Fruit fly (Drosophila melanogaster) whole organism, adult: ENCODE results near the gene CG9095.

ENCODE experiments used
- CG11617 ChIP-seq: fragments of 200-800 bp; sonication (Bioruptor generic); optimal IDR thresholded peaks from 2 replicates; lab custom pipeline; 2017; ENCODE audit warnings: mild to moderate bottlenecking, missing biosample characterization, missing genetic modification reagents, missing genetic modification characterization
- CG12768 ChIP-seq: fragments of 200-800 bp; sonication (Bioruptor generic); optimal IDR thresholded peaks from 2 replicates; lab custom pipeline; 2017; ENCODE audit warnings: missing biosample characterization, missing genetic modification characterization, mild to moderate bottlenecking, moderate library complexity, missing genetic modification reagents
- CG14711 ChIP-seq: fragments of 200-800 bp; sonication (Bioruptor generic); optimal IDR thresholded peaks from 2 replicates; lab custom pipeline; 2018; ENCODE audit warnings: missing biosample characterization, mild to moderate bottlenecking, missing genetic modification characterization, moderate library complexity
- CG1620 ChIP-seq: fragments of 200-800 bp; sonication (Bioruptor generic); optimal IDR thresholded peaks from 2 replicates; lab custom pipeline; 2016; ENCODE audit warnings: missing biosample characterization, missing genetic modification characterization
- CG33017 ChIP-seq: fragments of 200-800 bp; sonication (Bioruptor generic); optimal IDR thresholded peaks from 2 replicates; lab custom pipeline; 2018; ENCODE audit warnings: missing biosample characterization, mild to moderate bottlenecking, missing genetic modification characterization, moderate library complexity
- CG5204 ChIP-seq: fragments of 200-800 bp; sonication (Bioruptor generic); optimal IDR thresholded peaks from 2 replicates; lab custom pipeline; 2016; ENCODE audit warnings: missing biosample characterization, missing genetic modification characterization
- CG7045 ChIP-seq: fragments of 200-800 bp; sonication (Bioruptor generic); optimal IDR thresholded peaks from 2 replicates; lab custom pipeline; 2017; ENCODE audit warnings: missing biosample characterization, mild to moderate bottlenecking, missing genetic modification characterization
- CG7101 ChIP-seq: fragments of 200-800 bp; sonication (Bioruptor generic); optimal IDR thresholded peaks from 2 replicates; lab custom pipeline; 2018; ENCODE audit warnings: missing biosample characterization, mild to moderate bottlenecking, missing genetic modification characterization, moderate library complexity
- Clk ChIP-seq: fragments of 200-800 bp; sonication (Bioruptor generic); optimal IDR thresholded peaks from 2 replicates; lab custom pipeline; 2017; ENCODE audit warnings: missing biosample characterization, missing genetic modification characterization
- Crg-1 ChIP-seq: fragments of 200-800 bp; sonication (Bioruptor generic); optimal IDR thresholded peaks from 2 replicates; lab custom pipeline; 2016; ENCODE audit warnings: missing biosample characterization, missing genetic modification characterization
- Hr96 ChIP-seq: fragments of 200-800 bp; sonication (Bioruptor generic); optimal IDR thresholded peaks from 2 replicates; lab custom pipeline; 2016; ENCODE audit warnings: missing biosample characterization, missing genetic modification characterization
- Mnt ChIP-seq: fragments of 200-800 bp; sonication (Bioruptor generic); optimal IDR thresholded peaks from 2 replicates; lab custom pipeline; 2016; ENCODE audit warnings: missing biosample characterization, mild to moderate bottlenecking, missing genetic modification characterization
- bab1 ChIP-seq: fragments of 200-800 bp; sonication (Bioruptor generic); optimal IDR thresholded peaks from 3 replicates; lab custom pipeline; 2019; ENCODE audit warnings: missing biosample characterization, mild to moderate bottlenecking, missing genetic modification characterization, moderate library complexity
- cic ChIP-seq: fragments of 200-800 bp; sonication (Bioruptor generic); optimal IDR thresholded peaks from 2 replicates; lab custom pipeline; 2017; ENCODE audit warnings: missing biosample characterization, mild to moderate bottlenecking, missing genetic modification characterization, moderate library complexity
- cnc ChIP-seq, 2 experiments: fragments of >200 bp; optimal IDR thresholded peaks; 2 replicates each; lab custom pipeline; 2017
- kay ChIP-seq: fragments of 200-800 bp; sonication (Bioruptor generic); peaks from one replicate; lab custom pipeline; 2016; ENCODE audit warnings: missing biosample characterization, missing genetic modification characterization, borderline replicate concordance
- ovo ChIP-seq: fragments of 200-800 bp; sonication (Bioruptor generic); optimal IDR thresholded peaks from 2 replicates; lab custom pipeline; 2016; ENCODE audit warnings: missing biosample characterization, missing genetic modification characterization
- pad ChIP-seq: fragments of 200-800 bp; sonication (Bioruptor generic); optimal IDR thresholded peaks from 3 replicates; lab custom pipeline; 2017; ENCODE audit warnings: missing biosample characterization, missing genetic modification characterization, mild to moderate bottlenecking, moderate library complexity, missing genetic modification reagents
- tj ChIP-seq: fragments of 200-800 bp; sonication (Bioruptor generic); optimal IDR thresholded peaks from 3 replicates; lab custom pipeline; 2017; ENCODE audit warnings: missing biosample characterization, mild to moderate bottlenecking, missing genetic modification characterization, moderate library complexity
- toe ChIP-seq: fragments of 200-800 bp; sonication (Bioruptor generic); optimal IDR thresholded peaks from 2 replicates; lab custom pipeline; 2016; ENCODE audit warnings: missing biosample characterization, missing genetic modification characterization

The CG9095 gene

DNA sequence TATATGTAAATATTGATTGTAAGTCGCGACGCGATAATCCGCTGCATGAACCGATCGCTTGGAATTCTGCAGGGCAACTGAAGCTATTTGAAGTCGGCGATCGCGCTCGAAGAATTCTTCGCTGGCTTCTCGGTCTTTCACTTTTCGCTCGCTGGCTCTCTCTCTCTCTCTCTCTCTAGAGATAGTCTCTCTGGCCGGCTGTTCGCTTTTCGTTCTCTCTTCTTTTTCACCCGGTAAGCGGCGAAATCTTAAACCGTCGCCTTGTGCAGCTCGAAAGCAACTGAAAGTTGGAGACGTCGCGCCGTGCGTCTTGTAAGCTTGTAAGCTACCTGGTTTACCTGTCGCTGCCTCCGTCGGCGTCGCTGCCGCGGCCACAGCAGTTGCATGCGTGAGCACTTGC, at the start of gene CG9095:
CG9095 (minus strand) TSS at position 285 of the 400 bp plus-strand sequence.
- no peak for TF ChIP-seq cic
- TF ChIP-seq Mnt (GFP tag; lab: Kevin White, UChicago) = no peak

- TF ChIP-seq toe (GFP tag; lab: Kevin White, UChicago) (no peak), ovo (GFP tag; lab: Kevin White, UChicago) (no peak), Mnt (GFP tag; lab: Kevin White, UChicago) (no peak), CG33017 (tag; lab: Kevin White, UChicago) (no peak)
These were observed 47.1 kb upstream of the CG9095 start, which contains the start of gene CG5662 for dm6 chrX:15210086-15210485. Gene CG5662, plus strand, starts transcription at chrX:15210386.

dm6 chrX:15206536-15206935, 43.5 kb upstream of the CG9095 start, which contains the start of gene CG32588:
Gene CG32588, minus strand, starts transcription at chrX:15206636.
- no peak for TF ChIP-seq CG5204 (GFP tag; lab: Kevin White, UChicago)
- TF ChIP-seq Hr96 (GFP tag; lab: Kevin White, UChicago) = no peak
- TF ChIP-seq CG14711 (tag; lab: Kevin White, UChicago) = no peak
- TF ChIP-seq Mnt (GFP tag; lab: Kevin White, UChicago) = no peak
- TF ChIP-seq Clk (GFP tag; lab: Kevin White, UChicago) = no peak
- TF ChIP-seq CG7045 (GFP tag; lab: Kevin White, UChicago) = no peak
- no peak for TF ChIP-seq Crg-1
- TF ChIP-seq cic = no peak
- TF ChIP-seq cnc (optimal IDR thresholded peaks at IDR 0.05; lab: Kevin White, UChicago) = no peak
- no peak for TF ChIP-seq pad (GFP tag; lab: Kevin White, UChicago)
- no peak for TF ChIP-seq CG7101 (tag; lab: Kevin White, UChicago)
- TF ChIP-seq CG11617 = no peak
- TF ChIP-seq bab1 (GFP tag; lab: Kevin White, UChicago) = no peak
- no peak for TF ChIP-seq CG12768 (GFP tag; lab: Kevin White, UChicago)
- TF ChIP-seq ovo (GFP tag; lab: Kevin White, UChicago) = no peak
- TF ChIP-seq tj = no peak
- no peak for TF ChIP-seq CG1620 (GFP tag; lab: Kevin White, UChicago)
- TF ChIP-seq toe (GFP tag; lab: Kevin White, UChicago) = no peak
- TF ChIP-seq CG33017 (tag; lab: Kevin White, UChicago) = no peak
- no peak for TF ChIP-seq kay

- TF ChIP-seq CG14711 (tag; lab: Kevin White, UChicago) = no peak
- no peak for TF ChIP-seq pad (GFP tag; lab: Kevin White, UChicago)
- TF ChIP-seq Mnt (GFP tag; lab: Kevin White, UChicago) = no peak
- no peak for TF ChIP-seq CG1620 (GFP tag; lab: Kevin White, UChicago)
- TF ChIP-seq CG7045 (GFP tag; lab: Kevin White, UChicago) = no peak
- no peak for TF ChIP-seq cnc (optimal IDR thresholded peaks at IDR 0.05; lab: Kevin White, UChicago)
These were observed 40.6 kb upstream of the CG9095 start for dm6 chrX:15203634-15204033.

dm6 chrX:15199845-15200432, 36.9 kb upstream of the CG9095 start:
- TF ChIP-seq CG5204 (GFP tag; lab: Kevin White, UChicago) (no peak), CG14711 (tag; lab: Kevin White, UChicago) (no peak), Crg-1 (no peak), CG11617 (no peak), CG12768 (GFP tag; lab: Kevin White, UChicago) (no peak), Clk (GFP tag; lab: Kevin White, UChicago) (no peak), cnc (optimal IDR thresholded peaks at IDR 0.05; lab: Kevin White, UChicago) (no peak), CG7045 (GFP tag; lab: Kevin White, UChicago) (no peak), CG1620 (GFP tag; lab: Kevin White, UChicago) (no peak)

- no peak for TF ChIP-seq CG7045 (GFP tag; lab: Kevin White, UChicago)
These were observed 12.3 kb upstream of the CG9095 start, which contains the start of gene CG43737 for dm6 chrX:15175171-15175883. Gene CG43737, plus strand, starts transcription at chrX:15175441.

DNA sequence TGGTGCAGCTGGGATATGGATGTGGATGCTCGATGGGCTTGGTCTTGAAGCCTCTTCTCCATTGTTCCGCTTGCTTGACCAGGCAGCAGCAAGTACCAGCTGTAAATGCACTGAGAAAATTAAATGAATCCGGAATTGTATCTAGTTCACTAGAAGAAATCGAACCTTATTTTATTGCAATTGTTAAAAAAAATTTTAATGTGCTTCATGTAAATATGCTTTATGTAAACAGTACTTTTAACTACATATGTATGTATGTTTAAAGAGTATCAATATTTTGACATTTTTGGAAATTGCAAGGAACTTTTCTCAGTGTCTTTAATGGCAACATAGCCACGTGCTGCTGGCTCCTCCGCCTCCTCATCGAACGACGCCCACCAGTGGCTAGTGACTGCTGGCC, 1.9 kb upstream of the CG9095 start:
- TF ChIP-seq Clk (GFP tag; lab: Kevin White, UChicago) = no peak
- TF ChIP-seq kay = no peak
- TF ChIP-seq CG7045 (GFP tag; lab: Kevin White, UChicago) = no peak
- no peak for TF ChIP-seq CG7101 (tag; lab: Kevin White, UChicago)
- no peak for TF ChIP-seq cic
- no peak for TF ChIP-seq CG1620 (GFP tag; lab: Kevin White, UChicago)
- no peak for TF ChIP-seq cnc (optimal IDR thresholded peaks at IDR 0.05; lab: Kevin White, UChicago)
- TF ChIP-seq pad (GFP tag; lab: Kevin White, UChicago) = no peak
- TF ChIP-seq CG11617 = no peak
- TF ChIP-seq tj = no peak
- TF ChIP-seq ovo (GFP tag; lab: Kevin White, UChicago) = no peak
- no peak for TF ChIP-seq Crg-1
- no peak for TF ChIP-seq CG14711 (tag; lab: Kevin White, UChicago)
- no peak for TF ChIP-seq Hr96 (GFP tag; lab: Kevin White, UChicago)
- TF ChIP-seq CG5204 (GFP tag; lab: Kevin White, UChicago) = no peak
- TF ChIP-seq CG12768 (GFP tag; lab: Kevin White, UChicago) = no peak
- TF ChIP-seq CG33017 (tag; lab: Kevin White, UChicago) = no peak
- TF ChIP-seq toe (GFP tag; lab: Kevin White, UChicago) = no peak
- TF ChIP-seq bab1 (GFP tag; lab: Kevin White, UChicago) = no peak
